Worm (Caenorhabditis elegans): ENCODE results near the gene wbp-2.

Gene wbp-2

ce11 chrII:9281595-9281994, 48.0 kb upstream of the wbp-2 start (continued):
- TF ChIP-seq mdl-1 (tag; optimal IDR thresholded peaks at IDR 0.05) = no peak
- TF ChIP-seq gmeb-1 (tag; optimal IDR thresholded peaks at IDR 0.05) = no peak
- TF ChIP-seq zag-1 (tag; optimal IDR thresholded peaks at IDR 0.05) = peak; percentile 54

- no peak for TF ChIP-seq mbf-1 (tag; optimal IDR thresholded peaks at IDR 0.05)
- TF ChIP-seq nhr-129 (tag; optimal IDR thresholded peaks at IDR 0.05) = no peak
Measured at ce11 chrII:9282065-9282464, 47.5 kb upstream of the wbp-2 start.

ce11 chrII:9282787-9283186, 46.8 kb upstream of the wbp-2 start:
- peak; percentile 93 for TF ChIP-seq unc-55 (GFP tag; optimal IDR thresholded peaks at IDR 0.05)
- TF ChIP-seq fos-1 (tag; optimal IDR thresholded peaks at IDR 0.05) = peak; percentile 99
- TF ChIP-seq ztf-11 (tag; optimal IDR thresholded peaks at IDR 0.05) = no peak
- no peak for TF ChIP-seq dmd-4 (tag; optimal IDR thresholded peaks at IDR 0.05)
- TF ChIP-seq gmeb-1 (tag; optimal IDR thresholded peaks at IDR 0.05) = peak; percentile 70
- TF ChIP-seq blmp-1 (tag; optimal IDR thresholded peaks at IDR 0.05; ENCODE audit: insufficient read depth) = peak; percentile 54
- peak; percentile 98 for TF ChIP-seq nhr-129 (tag; optimal IDR thresholded peaks at IDR 0.05)
- peak; percentile 95 for TF ChIP-seq crh-2 (tag; optimal IDR thresholded peaks at IDR 0.05)
- no peak for TF ChIP-seq unc-62 (GFP tag; optimal IDR thresholded peaks at IDR 0.05)
- TF ChIP-seq aly-2 (tag; optimal IDR thresholded peaks at IDR 0.05) = no peak
- peak; percentile 91 for TF ChIP-seq egl-27 (tag; optimal IDR thresholded peaks at IDR 0.05)
- peak; percentile 78 for TF ChIP-seq snpc-4 (tag; optimal IDR thresholded peaks at IDR 0.05)
- no peak for TF ChIP-seq nhr-23 (tag; optimal IDR thresholded peaks at IDR 0.05)
- peak; percentile 75 for TF ChIP-seq sem-4 (tag; optimal IDR thresholded peaks at IDR 0.05)
- peak; percentile 75 for TF ChIP-seq skn-1 (tag; optimal IDR thresholded peaks at IDR 0.05)
- peak; percentile 94 for TF ChIP-seq sma-3 (GFP tag; optimal IDR thresholded peaks at IDR 0.05)
- TF ChIP-seq sma-9 (GFP tag; optimal IDR thresholded peaks at IDR 0.05) = peak; percentile 96
- no peak for TF ChIP-seq sma-9 (tag; optimal IDR thresholded peaks at IDR 0.05)
- TF ChIP-seq nhr-10 (tag; optimal IDR thresholded peaks at IDR 0.05) = peak; percentile 10
- TF ChIP-seq mdl-1 (tag; optimal IDR thresholded peaks at IDR 0.05) = peak; percentile 17 to 70
- TF ChIP-seq zag-1 (tag; optimal IDR thresholded peaks at IDR 0.05) = peak; percentile 89
- TF ChIP-seq nhr-25 (tag; optimal IDR thresholded peaks at IDR 0.05) = peak; percentile 90
- TF ChIP-seq R02D3.7 (tag; optimal IDR thresholded peaks at IDR 0.05) = no peak
- TF ChIP-seq lsy-2 (tag; optimal IDR thresholded peaks at IDR 0.05) = peak; percentile 75 to 95
- peak; percentile 61 for TF ChIP-seq nhr-77 (tag; optimal IDR thresholded peaks at IDR 0.05)
- peak; percentile 94 for TF ChIP-seq nhr-21 (tag; optimal IDR thresholded peaks at IDR 0.05)
- peak; percentile 76 for TF ChIP-seq Y55F3AM.14 (GFP tag; optimal IDR thresholded peaks at IDR 0.05)
- TF ChIP-seq ztf-4 (tag; optimal IDR thresholded peaks at IDR 0.05) = peak; percentile 82
- TF ChIP-seq elt-1 (tag; optimal IDR thresholded peaks at IDR 0.05) = peak; percentile 18
- TF ChIP-seq nhr-6 (tag; optimal IDR thresholded peaks at IDR 0.05) = peak; percentile 90
- TF ChIP-seq C34F6.9 (tag; optimal IDR thresholded peaks at IDR 0.05) = peak; percentile 97
- TF ChIP-seq elt-3 (tag; optimal IDR thresholded peaks at IDR 0.05) = no peak
- peak; percentile 86 for TF ChIP-seq ama-1 (optimal IDR thresholded peaks at IDR 0.05)
- TF ChIP-seq lin-13 (GFP tag; optimal IDR thresholded peaks at IDR 0.05) = peak; percentile 86
- TF ChIP-seq F13H6.1 (tag; optimal IDR thresholded peaks at IDR 0.05) = peak; percentile 97
- peak; percentile 69 for TF ChIP-seq ceh-16 (tag; optimal IDR thresholded peaks at IDR 0.05)
- TF ChIP-seq mab-5 (tag; optimal IDR thresholded peaks at IDR 0.05) = peak; percentile 67
- peak; percentile 87 for TF ChIP-seq peb-1 (tag; optimal IDR thresholded peaks at IDR 0.05)
- peak; percentile 89 for TF ChIP-seq lin-11 (tag; optimal IDR thresholded peaks at IDR 0.05)
- no peak for TF ChIP-seq unc-39 (tag; optimal IDR thresholded peaks at IDR 0.05)

All from whole organism, L2 larva.